Worm (Caenorhabditis elegans) whole organism, L1 larva: ENCODE results near the gene C55A6.10.

Experiments
- alr-1 ChIP-seq: fragments of 200-800 bp; sonication (Bioruptor generic); optimal IDR thresholded peaks from 2 replicates; lab custom pipeline; 2018; ENCODE audit warnings: borderline replicate concordance, mild to moderate bottlenecking, missing genetic modification characterization, missing compliant biosample characterization
- lin-39 ChIP-seq: fragments of 150-350 bp; optimal IDR thresholded peaks from 2 replicates; lab custom pipeline; 2014; ENCODE audit warnings: missing biosample characterization, missing genetic modification reagents, missing genetic modification characterization
- lsy-2 ChIP-seq, 2 experiments: fragments of 150-350 bp; optimal IDR thresholded peaks; 2 replicates each; lab custom pipeline; 2014; ENCODE audit warnings: missing biosample characterization in 2 of 2, missing genetic modification characterization in 2 of 2
- skn-1 ChIP-seq: fragments of 150-350 bp; optimal IDR thresholded peaks from 2 replicates; lab custom pipeline; 2014; ENCODE audit warnings: missing biosample characterization, missing genetic modification characterization
- snpc-4 ChIP-seq: fragments of 150-350 bp; optimal IDR thresholded peaks from 2 replicates; lab custom pipeline; 2014; ENCODE audit warnings: missing biosample characterization, missing genetic modification characterization

- TF ChIP-seq snpc-4 = no peak
- TF ChIP-seq lsy-2 (tag; optimal IDR thresholded peaks at IDR 0.05; lab: Kevin White, UChicago) = no peak
- no peak for TF ChIP-seq skn-1 (tag; lab: Kevin White, UChicago)
- TF ChIP-seq lin-39 = no peak
- TF ChIP-seq alr-1 = no peak
These were observed 12.7 kb upstream of the C55A6.10 start, which contains the start of gene T11F9.21 for ce11 chrV:11492456-11492855.
